Worm (Caenorhabditis elegans): ENCODE measurements around the gene R13D11.1.

Gene R13D11.1

DNA sequence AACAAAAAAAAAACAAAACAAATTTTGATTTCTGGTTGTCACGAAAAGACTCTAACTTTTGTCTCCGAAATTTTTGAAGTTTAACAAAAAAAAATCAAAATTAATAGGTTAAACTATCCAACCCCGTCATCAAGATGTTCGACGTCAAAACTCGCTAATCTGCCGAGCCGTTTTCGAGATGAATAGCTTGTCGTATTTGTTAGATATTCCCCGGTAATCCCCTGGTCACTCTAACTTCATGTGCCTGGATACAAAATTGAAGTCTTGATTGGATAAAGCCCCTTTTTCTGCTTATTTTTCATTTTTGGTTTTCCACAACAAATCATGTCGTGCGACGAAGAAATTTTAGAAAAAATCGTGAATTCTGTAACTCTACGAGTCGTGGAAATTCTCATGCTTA, 34.9 kb upstream of the R13D11.1 start, which contains the start of gene srab-16:
Gene srab-16, plus strand, starts transcription at position 301 of the 400 bp plus-strand sequence.
- no peak for TF ChIP-seq ZK546.5 (tag; optimal IDR thresholded peaks at IDR 0.05)
- TF ChIP-seq elt-2 (tag; optimal IDR thresholded peaks at IDR 0.05), result no peak
- TF ChIP-seq R02D3.7 (tag; optimal IDR thresholded peaks at IDR 0.05), result no peak
- TF ChIP-seq mdl-1 (tag; optimal IDR thresholded peaks at IDR 0.05), result no peak
- TF ChIP-seq snpc-4 (tag; optimal IDR thresholded peaks at IDR 0.05), result no peak
- no peak for TF ChIP-seq nhr-12 (tag; optimal IDR thresholded peaks at IDR 0.05)
- TF ChIP-seq ceh-9 (tag; optimal IDR thresholded peaks at IDR 0.05), result no peak
- no peak for TF ChIP-seq elt-3 (tag; optimal IDR thresholded peaks at IDR 0.05)
- TF ChIP-seq ceh-16 (tag; optimal IDR thresholded peaks at IDR 0.05), result no peak
- no peak for TF ChIP-seq nhr-28 (tag; optimal IDR thresholded peaks at IDR 0.05)
- TF ChIP-seq eor-1 (tag; optimal IDR thresholded peaks at IDR 0.05), result no peak
- no peak for TF ChIP-seq ceh-82 (tag; optimal IDR thresholded peaks at IDR 0.05)
- no peak for TF ChIP-seq fkh-2 (tag; optimal IDR thresholded peaks at IDR 0.05)
- no peak for TF ChIP-seq lsy-12 (tag; optimal IDR thresholded peaks at IDR 0.05)
- TF ChIP-seq lin-39 (tag; optimal IDR thresholded peaks at IDR 0.05), result no peak

DNA sequence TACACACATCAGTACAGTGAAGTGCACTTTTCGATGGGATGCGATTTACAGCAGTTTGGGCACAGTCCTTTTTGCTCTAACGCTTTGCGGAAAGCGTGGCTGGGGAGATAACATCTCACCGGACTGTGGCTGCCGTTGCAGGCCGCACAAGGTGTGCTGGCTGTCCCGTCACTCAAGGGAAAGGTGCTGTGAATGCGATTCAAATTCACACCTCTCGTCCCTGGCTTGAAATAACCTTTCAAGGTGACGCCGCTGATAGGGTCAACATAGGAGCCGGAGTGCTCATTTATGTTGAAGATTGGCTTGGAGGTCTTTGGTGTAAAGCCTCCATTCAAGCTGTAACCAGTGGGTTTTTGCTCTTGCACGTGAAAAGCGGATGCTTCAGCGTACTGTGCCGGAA, 23.2 kb upstream of the R13D11.1 start:
- no peak for TF ChIP-seq daf-12 (tag; optimal IDR thresholded peaks at IDR 0.05)
- TF ChIP-seq nhr-28 (tag; optimal IDR thresholded peaks at IDR 0.05), result no peak
- TF ChIP-seq ceh-16 (tag; optimal IDR thresholded peaks at IDR 0.05), result no peak
- no peak for TF ChIP-seq nhr-43 (tag; optimal IDR thresholded peaks at IDR 0.05; ENCODE audit: poor library complexity, severe bottlenecking)
- TF ChIP-seq lsy-12 (tag; optimal IDR thresholded peaks at IDR 0.05), result no peak
- no peak for TF ChIP-seq fkh-2 (tag; optimal IDR thresholded peaks at IDR 0.05)
- TF ChIP-seq nhr-12 (tag; optimal IDR thresholded peaks at IDR 0.05), result no peak
- no peak for TF ChIP-seq fkh-10 (GFP tag; optimal IDR thresholded peaks at IDR 0.05)
- TF ChIP-seq elt-2 (tag; optimal IDR thresholded peaks at IDR 0.05), result no peak
- no peak for TF ChIP-seq nhr-76 (tag; optimal IDR thresholded peaks at IDR 0.05)
- no peak for TF ChIP-seq snpc-4 (tag; optimal IDR thresholded peaks at IDR 0.05)
- TF ChIP-seq nhr-25 (tag; optimal IDR thresholded peaks at IDR 0.05), result no peak
- TF ChIP-seq ceh-82 (tag; optimal IDR thresholded peaks at IDR 0.05), result no peak

DNA sequence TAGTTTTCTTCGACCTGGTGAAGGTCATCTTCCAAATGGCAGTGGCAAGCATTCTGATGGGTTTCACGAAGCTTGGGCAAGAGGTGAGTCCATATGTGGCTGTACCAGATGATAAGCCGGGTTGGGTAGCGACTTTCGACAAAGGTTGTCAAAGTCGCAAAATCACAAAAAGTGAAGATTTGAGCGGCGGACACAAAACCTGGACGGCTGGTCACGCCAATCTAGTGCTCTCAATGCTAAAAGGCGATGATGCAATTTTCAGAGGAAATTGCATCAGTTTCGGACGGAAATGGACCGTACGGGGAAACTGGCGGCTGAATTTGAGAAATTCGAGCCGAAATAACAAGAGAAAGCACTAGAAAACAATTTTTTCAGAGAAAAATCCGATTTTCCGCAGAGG, 20.0 kb upstream of the R13D11.1 start:
- TF ChIP-seq daf-12 (tag; optimal IDR thresholded peaks at IDR 0.05), result no peak
- no peak for TF ChIP-seq aly-2 (tag; optimal IDR thresholded peaks at IDR 0.05)
- TF ChIP-seq lin-15B (tag; optimal IDR thresholded peaks at IDR 0.05), result no peak
- no peak for TF ChIP-seq pha-4 (tag; optimal IDR thresholded peaks at IDR 0.05)
- no peak for TF ChIP-seq ceh-16 (tag; optimal IDR thresholded peaks at IDR 0.05)
- no peak for TF ChIP-seq nhr-237 (tag; optimal IDR thresholded peaks at IDR 0.05)
- no peak for TF ChIP-seq ztf-4 (tag; optimal IDR thresholded peaks at IDR 0.05)
- no peak for TF ChIP-seq nfya-1 (tag; optimal IDR thresholded peaks at IDR 0.05; ENCODE audit: insufficient read depth)
- no peak for TF ChIP-seq ama-1 (optimal IDR thresholded peaks at IDR 0.05)
- TF ChIP-seq nhr-77 (tag; optimal IDR thresholded peaks at IDR 0.05), result no peak
- no peak for TF ChIP-seq snpc-4 (tag; optimal IDR thresholded peaks at IDR 0.05)
- no peak for TF ChIP-seq fkh-2 (tag; optimal IDR thresholded peaks at IDR 0.05)

DNA sequence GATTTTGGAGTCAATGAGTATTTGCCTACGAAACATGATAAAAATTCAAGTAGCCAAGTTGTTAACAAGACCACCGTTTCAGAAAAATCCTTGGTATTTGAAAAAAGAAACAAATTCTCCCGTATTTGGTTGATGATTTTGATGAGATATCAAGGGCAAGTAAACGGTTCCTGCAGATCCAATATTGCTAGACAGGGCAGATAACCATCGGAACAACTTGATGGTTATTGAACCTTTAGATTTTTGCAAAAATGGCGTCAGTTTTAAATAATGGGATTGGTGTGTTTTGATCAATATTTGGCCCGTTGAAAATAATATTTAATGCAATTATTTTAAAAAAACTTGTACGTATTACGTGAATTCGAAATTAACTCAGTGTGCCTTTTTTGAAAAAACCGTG, 17.0 kb upstream of the R13D11.1 start:
- peak; percentile 52 for TF ChIP-seq elt-1 (tag; optimal IDR thresholded peaks at IDR 0.05)
- no peak for TF ChIP-seq sea-2 (GFP tag; optimal IDR thresholded peaks at IDR 0.05)

ce11 chrV:801555-802060, 15.7 kb upstream of the R13D11.1 start:
- peak; percentile 84 for TF ChIP-seq elt-1 (tag; optimal IDR thresholded peaks at IDR 0.05)
- no peak for TF ChIP-seq ama-1 (optimal IDR thresholded peaks at IDR 0.05)
- TF ChIP-seq fkh-2 (tag; optimal IDR thresholded peaks at IDR 0.05), result no peak
- TF ChIP-seq nhr-25 (tag; optimal IDR thresholded peaks at IDR 0.05), result peak; percentile 39
- TF ChIP-seq daf-12 (tag; optimal IDR thresholded peaks at IDR 0.05), result no peak
- TF ChIP-seq pha-4 (tag; optimal IDR thresholded peaks at IDR 0.05), result no peak
- TF ChIP-seq nhr-23 (tag; optimal IDR thresholded peaks at IDR 0.05), result peak; percentile 21
- no peak for TF ChIP-seq nhr-237 (tag; optimal IDR thresholded peaks at IDR 0.05)
- TF ChIP-seq ceh-9 (tag; optimal IDR thresholded peaks at IDR 0.05), result no peak
- TF ChIP-seq ceh-28 (tag; optimal IDR thresholded peaks at IDR 0.05), result no peak
- TF ChIP-seq mdl-1 (tag; optimal IDR thresholded peaks at IDR 0.05), result no peak
- TF ChIP-seq egl-5 (tag; optimal IDR thresholded peaks at IDR 0.05), result no peak
- no peak for TF ChIP-seq zag-1 (tag; optimal IDR thresholded peaks at IDR 0.05)
- no peak for TF ChIP-seq nhr-12 (tag; optimal IDR thresholded peaks at IDR 0.05)
- TF ChIP-seq aly-2 (tag; optimal IDR thresholded peaks at IDR 0.05), result no peak
- TF ChIP-seq ceh-16 (tag; optimal IDR thresholded peaks at IDR 0.05), result no peak
- no peak for TF ChIP-seq nhr-76 (tag; optimal IDR thresholded peaks at IDR 0.05)
